Worm (Caenorhabditis elegans): Measurements from ENCODE around the gene ZK402.1.

ce11 chrX:1440161-1440560 lies 36.1 kb downstream of the ZK402.1 start, which contains the start of gene sedl-1:
- TF ChIP-seq lin-11 (tag; optimal IDR thresholded peaks at IDR 0.05) (no peak), zip-5 (tag; optimal IDR thresholded peaks at IDR 0.05) (no peak), pha-4 (tag; optimal IDR thresholded peaks at IDR 0.05) (no peak), nfya-1 (tag; optimal IDR thresholded peaks at IDR 0.05) (no peak), pqm-1 (tag; optimal IDR thresholded peaks at IDR 0.05) (no peak), ama-1 (optimal IDR thresholded peaks at IDR 0.05) (no peak), elt-2 (tag; optimal IDR thresholded peaks at IDR 0.05) (no peak), hlh-13 (GFP tag; optimal IDR thresholded peaks at IDR 0.05) (no peak)

All from whole organism, late embryonic.